Fruit fly (Drosophila melanogaster) whole organism, wandering third instar larva: Measurements from ENCODE around the gene CG17122.

Source experiments
- Abd-B ChIP-seq: fragments of >200 bp; optimal IDR thresholded peaks from 2 replicates; lab custom pipeline; 2017; ENCODE audit warnings: missing biosample characterization, missing genetic modification characterization
- CG32264 ChIP-seq: fragments of 200-800 bp; sonication (Bioruptor generic); optimal IDR thresholded peaks from 2 replicates; lab custom pipeline; 2016; ENCODE audit warnings: missing biosample characterization, missing genetic modification characterization
- CG9705 ChIP-seq: fragments of 200-800 bp; sonication (Bioruptor generic); optimal IDR thresholded peaks from 2 replicates; lab custom pipeline; 2018; ENCODE audit warnings: missing biosample characterization, mild to moderate bottlenecking, missing genetic modification characterization
- CrebA ChIP-seq: fragments of 200-800 bp; sonication (Bioruptor generic); optimal IDR thresholded peaks from 2 replicates; lab custom pipeline; 2016; ENCODE audit warnings: missing biosample characterization, mild to moderate bottlenecking, missing genetic modification characterization, borderline replicate concordance
- Dfd ChIP-seq: fragments of >200 bp; optimal IDR thresholded peaks from 2 replicates; lab custom pipeline; 2017; ENCODE audit warnings: missing biosample characterization, missing genetic modification characterization
- Dif ChIP-seq: fragments of 200-275, 200-300 bp; sonication (Bioruptor generic); optimal IDR thresholded peaks from 2 replicates; lab custom pipeline; 2018; ENCODE audit warnings: missing biosample characterization, missing genetic modification characterization; ENCODE audit not compliant: partially characterized antibody
- GATAd ChIP-seq: sonication (Bioruptor generic); optimal IDR thresholded peaks from 2 replicates; lab custom pipeline; 2016; ENCODE audit warnings: missing biosample characterization, missing genetic modification characterization
- HLH106 ChIP-seq: fragments of 200-800 bp; optimal IDR thresholded peaks from 3 replicates; lab custom pipeline; 2019; ENCODE audit warnings: missing biosample characterization, mild to moderate bottlenecking, missing genetic modification characterization, moderate library complexity
- Hnf4 ChIP-seq: fragments of 200-800 bp; sonication (Bioruptor generic); optimal IDR thresholded peaks from 2 replicates; lab custom pipeline; 2016; ENCODE audit warnings: missing biosample characterization, mild to moderate bottlenecking, missing genetic modification characterization
- Hr78 ChIP-seq: fragments of >200 bp; optimal IDR thresholded peaks from 2 replicates; lab custom pipeline; 2017; ENCODE audit warnings: missing biosample characterization, missing genetic modification characterization
- Hr83 ChIP-seq: fragments of 200-300 bp; sonication (Bioruptor generic); optimal IDR thresholded peaks from 2 replicates; lab custom pipeline; 2016; ENCODE audit warnings: missing biosample characterization, mild to moderate bottlenecking, missing genetic modification characterization, moderate library complexity; ENCODE audit not compliant: poor library complexity, severe bottlenecking
- Jra ChIP-seq: sonication (Bioruptor generic); optimal IDR thresholded peaks from 2 replicates; lab custom pipeline; 2016; ENCODE audit warnings: missing biosample characterization, missing genetic modification characterization
- Mio ChIP-seq: sonication (Bioruptor generic); optimal IDR thresholded peaks from 2 replicates; lab custom pipeline; 2016; ENCODE audit warnings: missing biosample characterization, missing genetic modification characterization
- Myc ChIP-seq: fragments of >200 bp; optimal IDR thresholded peaks from 2 replicates; lab custom pipeline; 2017
- N ChIP-seq: fragments of >200 bp; optimal IDR thresholded peaks from 2 replicates; lab custom pipeline; 2018; ENCODE audit warnings: missing biosample characterization, missing external identifiers, missing genetic modification characterization
- OdsH ChIP-seq: fragments of 200-800 bp; sonication (Bioruptor generic); optimal IDR thresholded peaks from 2 replicates; lab custom pipeline; 2016; ENCODE audit warnings: missing biosample characterization, mild to moderate bottlenecking, missing genetic modification characterization
- Rel ChIP-seq, 2 experiments: fragments of 200-800 bp; sonication (Bioruptor generic) in 1 of 2; optimal IDR thresholded peaks; 2 replicates in 1 of 2; 3 replicates in 1 of 2; lab custom pipeline; 2016 to 2019; ENCODE audit warnings: mild to moderate bottlenecking in 2 of 2, missing biosample characterization in 2 of 2, missing genetic modification characterization in 2 of 2, moderate library complexity in 1 of 2
- Sp1 ChIP-seq: fragments of 200-800 bp; sonication (Bioruptor generic); optimal IDR thresholded peaks from 3 replicates; lab custom pipeline; 2019; ENCODE audit warnings: missing biosample characterization, mild to moderate bottlenecking, missing genetic modification characterization, moderate library complexity
- Vsx2 ChIP-seq: fragments of 200-300, 225-300 bp; sonication (Bioruptor generic); optimal IDR thresholded peaks from 2 replicates; lab custom pipeline; 2018; ENCODE audit warnings: missing biosample characterization, missing genetic modification characterization; ENCODE audit not compliant: partially characterized antibody
- br ChIP-seq: fragments of 200-800 bp; sonication (Bioruptor generic); optimal IDR thresholded peaks from 2 replicates; lab custom pipeline; 2016; ENCODE audit warnings: missing biosample characterization, missing genetic modification characterization
- brk ChIP-seq: fragments of 200-800 bp; sonication (Bioruptor generic); optimal IDR thresholded peaks from 2 replicates; lab custom pipeline; 2016; ENCODE audit warnings: missing biosample characterization, mild to moderate bottlenecking, missing genetic modification characterization
- dl ChIP-seq, 2 experiments: fragments of 175-275, 200-275 bp in 1 of 2; fragments of 200-275 bp in 1 of 2; sonication (Bioruptor generic); optimal IDR thresholded peaks; lab custom pipeline; 2018; ENCODE audit warnings: mild to moderate bottlenecking in 2 of 2, missing biosample characterization in 2 of 2, missing genetic modification characterization in 2 of 2, moderate library complexity in 2 of 2; ENCODE audit not compliant: partially characterized antibody in 2 of 2, insufficient read depth in 1 of 2
- dmrt93B ChIP-seq: fragments of 200-800 bp; sonication (Bioruptor generic); optimal IDR thresholded peaks from 2 replicates; lab custom pipeline; 2018; ENCODE audit warnings: missing biosample characterization, mild to moderate bottlenecking, missing genetic modification characterization
- dsf ChIP-seq: sonication (Bioruptor generic); optimal IDR thresholded peaks from 2 replicates; lab custom pipeline; 2016; ENCODE audit warnings: missing biosample characterization, missing genetic modification characterization, borderline replicate concordance
- ey ChIP-seq: fragments of 200-800 bp; sonication (Bioruptor generic); optimal IDR thresholded peaks from 2 replicates; lab custom pipeline; 2016; ENCODE audit warnings: missing biosample characterization, missing genetic modification characterization
- foxo ChIP-seq, 2 experiments: fragments of 200-800 bp; sonication (Bioruptor generic); optimal IDR thresholded peaks; 2 replicates in 1 of 2; 3 replicates in 1 of 2; lab custom pipeline; 2016 to 2017; ENCODE audit warnings: missing biosample characterization in 2 of 2, missing genetic modification characterization in 2 of 2
- fru ChIP-seq: fragments of 200-800 bp; sonication (Bioruptor generic); optimal IDR thresholded peaks from 3 replicates; lab custom pipeline; 2016; ENCODE audit warnings: missing biosample characterization, mild to moderate bottlenecking, missing genetic modification characterization
- h ChIP-seq: fragments of 200-800 bp; sonication (Bioruptor generic); optimal IDR thresholded peaks from 3 replicates; lab custom pipeline; 2016; ENCODE audit warnings: missing biosample characterization, mild to moderate bottlenecking, missing genetic modification characterization
- jim ChIP-seq: fragments of 175-275, 200-325 bp; sonication (Bioruptor generic); optimal IDR thresholded peaks from 2 replicates; lab custom pipeline; 2016; ENCODE audit warnings: missing biosample characterization, mild to moderate bottlenecking, missing genetic modification characterization
- lola ChIP-seq: fragments of >200 bp; optimal IDR thresholded peaks from 2 replicates; lab custom pipeline; 2017; ENCODE audit warnings: missing biosample characterization, missing genetic modification characterization
- pan ChIP-seq: fragments of >200 bp; optimal IDR thresholded peaks from 2 replicates; lab custom pipeline; 2017
- psq ChIP-seq: fragments of 200-800 bp; sonication (Bioruptor generic); optimal IDR thresholded peaks from 3 replicates; lab custom pipeline; 2017; ENCODE audit warnings: missing biosample characterization, mild to moderate bottlenecking, missing genetic modification characterization, moderate library complexity
- rgr ChIP-seq: fragments of 200-800 bp; sonication (Bioruptor generic); optimal IDR thresholded peaks from 3 replicates; lab custom pipeline; 2016; ENCODE audit warnings: missing biosample characterization, mild to moderate bottlenecking, missing genetic modification characterization
- sage ChIP-seq: fragments of 200-800 bp; sonication (Bioruptor generic); optimal IDR thresholded peaks from 2 replicates; lab custom pipeline; 2016; ENCODE audit warnings: missing biosample characterization, mild to moderate bottlenecking, missing genetic modification characterization
- sv ChIP-seq: fragments of 200-800 bp; sonication (Bioruptor generic); optimal IDR thresholded peaks from 3 replicates; lab custom pipeline; 2016; ENCODE audit warnings: missing biosample characterization, missing genetic modification characterization
- tai ChIP-seq: sonication (Bioruptor generic); optimal IDR thresholded peaks from 2 replicates; lab custom pipeline; 2016; ENCODE audit warnings: missing biosample characterization, missing genetic modification characterization
- usp ChIP-seq: fragments of >200 bp; optimal IDR thresholded peaks from 2 replicates; lab custom pipeline; 2017; ENCODE audit warnings: missing biosample characterization, missing genetic modification characterization
- woc ChIP-seq: sonication (Bioruptor generic); optimal IDR thresholded peaks from 2 replicates; lab custom pipeline; 2016; ENCODE audit warnings: missing biosample characterization, mild to moderate bottlenecking, missing genetic modification characterization

Gene CG17122

DNA sequence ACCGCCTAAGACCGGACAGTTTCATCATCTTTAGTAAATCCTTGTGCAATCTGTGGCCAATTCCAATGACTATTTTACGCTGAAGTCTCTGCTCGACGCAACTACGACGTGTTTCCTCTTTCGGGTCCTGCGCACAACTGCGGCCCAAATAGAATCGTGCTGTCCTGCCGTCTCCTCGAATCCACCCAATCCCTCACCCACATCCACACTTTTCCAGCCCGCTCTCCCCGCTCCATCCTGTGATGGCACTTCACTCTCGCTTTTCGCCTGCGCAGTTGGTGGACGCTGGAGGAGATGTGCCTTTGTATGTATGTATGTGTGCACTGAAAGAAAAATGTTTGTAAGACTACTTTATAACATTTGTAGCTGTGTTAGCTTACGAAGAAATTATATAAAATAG lies 31.0 kb upstream of the CG17122 start, which contains the start of gene CG32225:
Gene CG32225, minus strand, starts transcription at position 142 of the 400 bp plus-strand sequence.
- TF ChIP-seq CG9705 (GFP tag; lab: Kevin White, UChicago) = no peak
- no peak for TF ChIP-seq OdsH (GFP tag; lab: Kevin White, UChicago)
- TF ChIP-seq Dfd (GFP tag; lab: Kevin White, UChicago) = no peak
- no peak for TF ChIP-seq HLH106 (tag; lab: Kevin White, UChicago)
- TF ChIP-seq dsf (GFP tag; lab: Kevin White, UChicago) = no peak
- no peak for TF ChIP-seq pan
- no peak for TF ChIP-seq Hr83 (GFP tag; lab: Kevin White, UChicago)
- no peak for TF ChIP-seq usp (GFP tag; lab: Kevin White, UChicago)
- TF ChIP-seq Dif (GFP tag; lab: Kevin White, UChicago) = no peak
- TF ChIP-seq woc (GFP tag; lab: Kevin White, UChicago) = no peak
- TF ChIP-seq tai (GFP tag; lab: Kevin White, UChicago) = no peak
- TF ChIP-seq CG32264 = no peak
- TF ChIP-seq psq (GFP tag; lab: Kevin White, UChicago) = no peak
- no peak for TF ChIP-seq Sp1 (GFP tag; lab: Kevin White, UChicago)
- no peak for TF ChIP-seq Mio
- no peak for TF ChIP-seq h (GFP tag; lab: Kevin White, UChicago)
- no peak for TF ChIP-seq ey (GFP tag; lab: Kevin White, UChicago)
- no peak for TF ChIP-seq Hnf4 (GFP tag; lab: Kevin White, UChicago)

dm6 chr3L:20302081-20302630 lies 27.0 kb upstream of the CG17122 start, which contains the start of gene Pex23:
Gene Pex23 (minus strand): TSS chr3L:20302141.
- TF ChIP-seq CG32264 = no peak
- peak; percentile 72 for TF ChIP-seq woc (GFP tag; lab: Kevin White, UChicago)
- TF ChIP-seq OdsH (GFP tag; lab: Kevin White, UChicago) = peak; percentile 67
- no peak for TF ChIP-seq Vsx2
- peak; percentile 58 for TF ChIP-seq Sp1 (GFP tag; lab: Kevin White, UChicago)
- TF ChIP-seq CG9705 (GFP tag; lab: Kevin White, UChicago) = peak; percentile 58
- no peak for TF ChIP-seq jim (GFP tag; lab: Kevin White, UChicago)
- peak; percentile 84 for TF ChIP-seq Jra (GFP tag; lab: Kevin White, UChicago)
- TF ChIP-seq psq (GFP tag; lab: Kevin White, UChicago) = peak; percentile 69
- TF ChIP-seq Hnf4 (GFP tag; lab: Kevin White, UChicago) = no peak
- TF ChIP-seq Dif (GFP tag; lab: Kevin White, UChicago) = no peak
- no peak for TF ChIP-seq Mio
- TF ChIP-seq Rel (GFP tag; optimal IDR thresholded peaks at IDR 0.05; lab: Kevin White, UChicago) = no peak
- peak; percentile 32 for TF ChIP-seq Rel (tag; optimal IDR thresholded peaks at IDR 0.05; lab: Kevin White, UChicago)
- TF ChIP-seq N (GFP tag; lab: Kevin White, UChicago) = no peak
- no peak for TF ChIP-seq Hr78
- no peak for TF ChIP-seq Abd-B (GFP tag; lab: Kevin White, UChicago)
- no peak for TF ChIP-seq Dfd (GFP tag; lab: Kevin White, UChicago)
- TF ChIP-seq Hr83 (GFP tag; lab: Kevin White, UChicago) = peak; percentile 68
- no peak for TF ChIP-seq CrebA (GFP tag; lab: Kevin White, UChicago)
- peak; percentile 85 for TF ChIP-seq rgr (GFP tag; lab: Kevin White, UChicago)
- peak; percentile 26 for TF ChIP-seq Myc
- peak in 1 of 2 experiments; percentile 84 for TF ChIP-seq foxo (GFP tag; optimal IDR thresholded peaks at IDR 0.05; lab: Kevin White, UChicago)
- TF ChIP-seq h (GFP tag; lab: Kevin White, UChicago) = peak; percentile 86
- TF ChIP-seq HLH106 (tag; lab: Kevin White, UChicago) = peak; percentile 78
- no peak for TF ChIP-seq dl (GFP tag; optimal IDR thresholded peaks at IDR 0.05; lab: Kevin White, UChicago; ENCODE audit: insufficient read depth in 1 of 2, partially characterized antibody in 2 of 2)
- no peak for TF ChIP-seq lola (GFP tag; lab: Kevin White, UChicago)
- no peak for TF ChIP-seq dmrt93B (GFP tag; lab: Kevin White, UChicago)
- TF ChIP-seq sv (GFP tag; lab: Kevin White, UChicago) = peak; percentile 83
- no peak for TF ChIP-seq tai (GFP tag; lab: Kevin White, UChicago)
- no peak for TF ChIP-seq usp (GFP tag; lab: Kevin White, UChicago)
- TF ChIP-seq br (GFP tag; lab: Kevin White, UChicago) = no peak
- no peak for TF ChIP-seq brk
- TF ChIP-seq ey (GFP tag; lab: Kevin White, UChicago) = peak; percentile 82
- TF ChIP-seq GATAd = peak; percentile 70
- peak; percentile 45 for TF ChIP-seq sage
- no peak for TF ChIP-seq pan
- TF ChIP-seq fru (GFP tag; lab: Kevin White, UChicago) = peak; percentile 87
- peak; percentile 84 for TF ChIP-seq dsf (GFP tag; lab: Kevin White, UChicago)
